Fruit fly (Drosophila melanogaster) whole organism, embryonic: ENCODE measurements around the gene Snapin.

Source experiments
- ATbp ChIP-seq: fragments of 200-800 bp; sonication (Bioruptor generic); optimal IDR thresholded peaks from 2 replicates; lab custom pipeline; 2017; ENCODE audit warnings: missing biosample characterization, mild to moderate bottlenecking, missing genetic modification characterization, missing genetic modification reagents
- B-H2 ChIP-seq: fragments of 200-800 bp; sonication (Bioruptor generic); optimal IDR thresholded peaks from 2 replicates; lab custom pipeline; 2018; ENCODE audit warnings: missing biosample characterization, mild to moderate bottlenecking, missing genetic modification characterization
- Bteb2 ChIP-seq: fragments of 200-800 bp; sonication (Bioruptor generic); optimal IDR thresholded peaks from 2 replicates; lab custom pipeline; 2016; ENCODE audit warnings: missing biosample characterization, missing genetic modification characterization
- CG11723 ChIP-seq: fragments of 200-800 bp; sonication (Bioruptor generic); optimal IDR thresholded peaks from 2 replicates; lab custom pipeline; 2017; ENCODE audit warnings: missing biosample characterization, mild to moderate bottlenecking, missing genetic modification characterization
- CG12071 ChIP-seq: fragments of 200-800 bp; sonication (Bioruptor generic); optimal IDR thresholded peaks from 3 replicates; lab custom pipeline; 2018; ENCODE audit warnings: missing biosample characterization, mild to moderate bottlenecking, missing genetic modification characterization
- CG12659 ChIP-seq: fragments of 200-800 bp; sonication (Bioruptor generic); optimal IDR thresholded peaks from 3 replicates; lab custom pipeline; 2017; ENCODE audit warnings: mild to moderate bottlenecking, missing biosample characterization, missing genetic modification reagents, missing genetic modification characterization
- CG13296 ChIP-seq: fragments of 200-800 bp; sonication (Bioruptor generic); optimal IDR thresholded peaks from 3 replicates; lab custom pipeline; 2018; ENCODE audit warnings: missing biosample characterization, mild to moderate bottlenecking, missing genetic modification characterization
- CG14441 ChIP-seq: fragments of 200-800 bp; sonication (Bioruptor generic); IDR thresholded peaks from 2 replicates; pipeline ENCODE4 v1.3.6; 2022; ENCODE audit warnings: missing biosample characterization, missing genetic modification characterization
- CG14710 ChIP-seq: fragments of 200-800 bp; sonication (Bioruptor generic); optimal IDR thresholded peaks from 3 replicates; lab custom pipeline; 2019; ENCODE audit warnings: missing biosample characterization, mild to moderate bottlenecking, missing genetic modification characterization, moderate library complexity
- CG1529 ChIP-seq: fragments of 200-800 bp; sonication (Bioruptor generic); optimal IDR thresholded peaks from 3 replicates; lab custom pipeline; 2018; ENCODE audit warnings: missing biosample characterization, missing genetic modification characterization
- CG1603 ChIP-seq: fragments of 200-800 bp; sonication (Bioruptor generic); optimal IDR thresholded peaks from 2 replicates; lab custom pipeline; 2019; ENCODE audit warnings: missing biosample characterization, mild to moderate bottlenecking, missing genetic modification characterization, moderate library complexity
- CG1647 ChIP-seq: fragments of 200-800 bp; sonication (Bioruptor generic); optimal IDR thresholded peaks from 3 replicates; lab custom pipeline; 2016; ENCODE audit warnings: missing biosample characterization, missing genetic modification characterization
- CG17802 ChIP-seq: fragments of 200-800 bp; sonication (Bioruptor generic); optimal IDR thresholded peaks from 2 replicates; lab custom pipeline; 2018; ENCODE audit warnings: missing biosample characterization, mild to moderate bottlenecking, missing genetic modification characterization, moderate library complexity
- CG3281 ChIP-seq: fragments of 200-800 bp; sonication (Bioruptor generic); optimal IDR thresholded peaks from 3 replicates; lab custom pipeline; 2017; ENCODE audit warnings: missing biosample characterization, mild to moderate bottlenecking, missing genetic modification characterization
- CG34224 ChIP-seq: fragments of 200-800 bp; sonication (Bioruptor generic); IDR thresholded peaks from 3 replicates; pipeline ENCODE4 v1.3.6; 2022; ENCODE audit warnings: missing biosample characterization, missing genetic modification characterization; ENCODE audit not compliant: partially characterized antibody
- CG7556 ChIP-seq: fragments of 200-800 bp; sonication (Bioruptor generic); optimal IDR thresholded peaks from 2 replicates; lab custom pipeline; 2017; ENCODE audit warnings: missing biosample characterization, mild to moderate bottlenecking, missing genetic modification characterization
- CG7786 ChIP-seq: fragments of 200-800 bp; sonication (Bioruptor generic); optimal IDR thresholded peaks from 2 replicates; lab custom pipeline; 2016; ENCODE audit warnings: missing biosample characterization, missing genetic modification characterization
- CG8765 ChIP-seq: fragments of 200-800 bp; sonication (Bioruptor generic); IDR thresholded peaks from 2 replicates; pipeline ENCODE4 v1.3.6; 2022; ENCODE audit warnings: missing biosample characterization, missing genetic modification characterization
- CG8924 ChIP-seq: fragments of 200-800 bp; optimal IDR thresholded peaks from 3 replicates; lab custom pipeline; 2019; ENCODE audit warnings: missing biosample characterization, mild to moderate bottlenecking, missing genetic modification characterization, moderate library complexity
- CG9817 ChIP-seq: fragments of 200-800 bp; sonication (Bioruptor generic); optimal IDR thresholded peaks from 2 replicates; lab custom pipeline; 2018; ENCODE audit warnings: missing biosample characterization, mild to moderate bottlenecking, missing genetic modification characterization, moderate library complexity
- Dll ChIP-seq: fragments of 200-800 bp; sonication (Bioruptor generic); IDR thresholded peaks from 4 replicates; pipeline ENCODE4 v1.3.6; 2022; ENCODE audit warnings: missing biosample characterization, missing genetic modification characterization; ENCODE audit not compliant: partially characterized antibody
- Dp ChIP-seq: fragments of 200-800 bp; sonication (Bioruptor generic); optimal IDR thresholded peaks from 2 replicates; lab custom pipeline; 2018; ENCODE audit warnings: missing biosample characterization, mild to moderate bottlenecking, missing genetic modification characterization, moderate library complexity
- E2f1 ChIP-seq: fragments of 200-800 bp; sonication (Bioruptor generic); IDR thresholded peaks from 2 replicates; pipeline ENCODE4 v1.3.6; 2022; ENCODE audit warnings: missing biosample characterization, missing genetic modification characterization
- ERR ChIP-seq: fragments of 200-800 bp; sonication (Bioruptor generic); optimal IDR thresholded peaks from 2 replicates; lab custom pipeline; 2016; ENCODE audit warnings: missing biosample characterization, missing genetic modification characterization
- Gug ChIP-seq: fragments of 200-800 bp; sonication (Bioruptor generic); IDR thresholded peaks from 4 replicates; pipeline ENCODE4 v1.3.6; 2022; ENCODE audit warnings: missing biosample characterization, missing genetic modification characterization
- Lhr ChIP-seq: fragments of 200-800 bp; sonication (Bioruptor generic); optimal IDR thresholded peaks from 3 replicates; lab custom pipeline; 2017; ENCODE audit warnings: mild to moderate bottlenecking, missing biosample characterization, missing genetic modification reagents, missing genetic modification characterization
- MESR4 ChIP-seq: fragments of 200-800 bp; sonication (Bioruptor generic); optimal IDR thresholded peaks from 2 replicates; lab custom pipeline; 2018; ENCODE audit warnings: missing biosample characterization, mild to moderate bottlenecking, missing genetic modification characterization, moderate library complexity
- Mad ChIP-seq: fragments of 200-800 bp; sonication (Bioruptor generic); optimal IDR thresholded peaks from 2 replicates; lab custom pipeline; 2016; ENCODE audit warnings: missing biosample characterization, missing genetic modification characterization
- Nf-YC ChIP-seq: fragments of 200-800 bp; optimal IDR thresholded peaks from 3 replicates; lab custom pipeline; 2019; ENCODE audit warnings: missing biosample characterization, mild to moderate bottlenecking, missing genetic modification characterization, moderate library complexity
- Pdp1 ChIP-seq, 2 experiments: fragments of 200-800 bp; sonication (Bioruptor generic); optimal IDR thresholded peaks; 3 replicates each; lab custom pipeline; 2016; ENCODE audit warnings: missing biosample characterization in 2 of 2, missing genetic modification characterization in 2 of 2, mild to moderate bottlenecking in 1 of 2, moderate library complexity in 1 of 2
- Sry-δ ChIP-seq: fragments of 200-800 bp; sonication (Bioruptor generic); optimal IDR thresholded peaks from 2 replicates; lab custom pipeline; 2016; ENCODE audit warnings: missing biosample characterization, missing genetic modification characterization
- ac ChIP-seq: fragments of 200-800 bp; sonication (Bioruptor generic); optimal IDR thresholded peaks from 3 replicates; lab custom pipeline; 2017; ENCODE audit warnings: missing biosample characterization, mild to moderate bottlenecking, missing genetic modification characterization
- aop ChIP-seq: fragments of 200-800 bp; sonication (Bioruptor generic); IDR thresholded peaks from 2 replicates; pipeline ENCODE4 v1.3.6; 2022; ENCODE audit warnings: missing biosample characterization, missing genetic modification characterization
- ato ChIP-seq: fragments of 200-800 bp; sonication (Bioruptor generic); IDR thresholded peaks from 2 replicates; pipeline ENCODE4 v1.3.6; 2022; ENCODE audit warnings: missing biosample characterization, missing genetic modification characterization; ENCODE audit not compliant: partially characterized antibody
- bigmax ChIP-seq: fragments of 200-800 bp; sonication (Bioruptor generic); optimal IDR thresholded peaks from 2 replicates; lab custom pipeline; 2018; ENCODE audit warnings: missing biosample characterization, mild to moderate bottlenecking, missing genetic modification characterization
- bsh ChIP-seq, 2 experiments: fragments of 200-800 bp; sonication (Bioruptor generic); optimal IDR thresholded peaks; 2 replicates each; lab custom pipeline; 2017 to 2018; ENCODE audit warnings: mild to moderate bottlenecking in 2 of 2, missing biosample characterization in 2 of 2, missing genetic modification characterization in 2 of 2, moderate library complexity in 1 of 2
- da ChIP-seq: fragments of 200-800 bp; sonication (Bioruptor generic); optimal IDR thresholded peaks from 2 replicates; lab custom pipeline; 2016; ENCODE audit warnings: missing biosample characterization, missing genetic modification characterization
- danr ChIP-seq: fragments of 200-800 bp; sonication (Bioruptor generic); IDR thresholded peaks from 2 replicates; pipeline ENCODE4 v1.3.6; 2022; ENCODE audit warnings: missing biosample characterization, missing genetic modification characterization
- dmrt99B ChIP-seq: fragments of 200-800 bp; sonication (Bioruptor generic); optimal IDR thresholded peaks from 2 replicates; lab custom pipeline; 2018; ENCODE audit warnings: missing biosample characterization, mild to moderate bottlenecking, missing genetic modification characterization, moderate library complexity
- ewg ChIP-seq: fragments of 200-800 bp; sonication (Bioruptor generic); optimal IDR thresholded peaks from 3 replicates; lab custom pipeline; 2017; ENCODE audit warnings: mild to moderate bottlenecking, missing biosample characterization, missing genetic modification reagents, missing genetic modification characterization
- gce ChIP-seq: fragments of 200-800 bp; sonication (Bioruptor generic); IDR thresholded peaks from 3 replicates; pipeline ENCODE4 v1.3.6; 2022; ENCODE audit warnings: missing biosample characterization, missing genetic modification characterization
- grau ChIP-seq: fragments of 200-800 bp; optimal IDR thresholded peaks from 3 replicates; lab custom pipeline; 2019; ENCODE audit warnings: missing biosample characterization, mild to moderate bottlenecking, missing genetic modification characterization, moderate library complexity
- h ChIP-seq: fragments of >200 bp; optimal IDR thresholded peaks from 2 replicates; lab custom pipeline; 2017
- schlank ChIP-seq: fragments of 200-800 bp; sonication (Bioruptor generic); optimal IDR thresholded peaks from 2 replicates; lab custom pipeline; 2018; ENCODE audit warnings: missing biosample characterization, mild to moderate bottlenecking, missing genetic modification characterization
- slp2 ChIP-seq: fragments of 200-800 bp; sonication (Bioruptor generic); optimal IDR thresholded peaks from 2 replicates; lab custom pipeline; 2016; ENCODE audit warnings: missing biosample characterization, missing genetic modification characterization
- sr ChIP-seq: fragments of 200-800 bp; sonication (Bioruptor generic); IDR thresholded peaks from 3 replicates; pipeline ENCODE4 v1.3.6; 2022; ENCODE audit warnings: missing biosample characterization, missing genetic modification characterization
- tin ChIP-seq: fragments of 200-800 bp; sonication (Bioruptor generic); optimal IDR thresholded peaks from 3 replicates; lab custom pipeline; 2016; ENCODE audit warnings: missing biosample characterization, missing genetic modification characterization
- trem ChIP-seq: fragments of 200-800 bp; optimal IDR thresholded peaks from 3 replicates; lab custom pipeline; 2019; ENCODE audit warnings: missing biosample characterization, mild to moderate bottlenecking, missing genetic modification characterization, moderate library complexity
- vnd ChIP-seq: fragments of 200-800 bp; sonication (Bioruptor generic); IDR thresholded peaks from 3 replicates; pipeline ENCODE4 v1.3.6; 2022; ENCODE audit warnings: missing biosample characterization, missing genetic modification characterization; ENCODE audit not compliant: partially characterized antibody

Gene Snapin

DNA sequence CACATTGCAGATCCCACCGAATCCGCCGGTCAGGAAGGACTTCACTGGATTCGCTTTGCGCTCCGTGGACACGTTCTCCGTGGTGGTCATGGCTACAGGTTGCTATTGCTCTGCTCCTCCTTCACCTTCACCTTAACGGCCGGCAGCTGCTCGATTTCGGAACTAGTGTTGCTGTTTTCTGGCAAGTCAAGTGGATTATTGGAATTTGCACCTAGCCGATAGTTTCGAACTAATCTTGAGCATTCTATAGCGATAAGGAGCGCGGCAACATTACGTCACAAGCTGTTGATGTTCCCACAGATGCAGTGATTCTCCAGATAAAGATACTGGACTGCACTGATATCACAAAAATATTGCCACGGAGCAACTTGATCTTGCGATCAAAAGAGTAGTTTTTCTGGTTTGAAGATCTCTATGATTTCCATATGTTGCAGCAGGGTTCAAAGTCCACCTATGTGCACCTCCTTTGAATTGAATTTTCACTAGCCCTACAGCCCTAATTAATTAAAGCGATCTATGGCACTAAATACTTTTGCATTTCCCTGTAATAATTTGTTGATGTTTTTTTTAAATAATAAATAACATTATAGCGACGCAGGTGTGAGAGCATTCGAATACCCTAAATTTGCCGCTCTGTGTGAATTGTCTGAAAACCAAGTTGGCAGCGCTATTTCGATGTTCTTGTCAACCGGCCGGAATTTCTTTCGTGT lies 10.2 kb upstream of the Snapin start, which contains the start of the genes colt and HINT1 (continued):
- TF ChIP-seq CG13296 (GFP tag; lab: Kevin White, UChicago), result peak; percentile 47
- TF ChIP-seq tin, result no peak
- peak; percentile 37; the same call in 1 of the 2 replicates for TF ChIP-seq CG14441
- TF ChIP-seq CG1529, result no peak
- no peak for TF ChIP-seq CG12071 (GFP tag; lab: Kevin White, UChicago)
- TF ChIP-seq schlank (tag; lab: Kevin White, UChicago), result no peak
- no peak for TF ChIP-seq aop
- TF ChIP-seq Dll (GFP tag; lab: Robert Waterston, UW), result peak; percentile 37; the same call in 1 of the 4 replicates
- no peak for TF ChIP-seq bigmax (GFP tag; lab: Kevin White, UChicago)
- no peak for TF ChIP-seq Mad (GFP tag; lab: Kevin White, UChicago)
- TF ChIP-seq sr (GFP tag; lab: Robert Waterston, UW), result no peak
- peak; percentile 38 for TF ChIP-seq grau (tag; lab: Kevin White, UChicago)
- TF ChIP-seq CG9817, result no peak
- TF ChIP-seq Dp (GFP tag; lab: Kevin White, UChicago), result peak; percentile 41
- peak; percentile 66 for TF ChIP-seq CG12659
- TF ChIP-seq trem, result peak; percentile 99
- no peak for TF ChIP-seq Gug
- TF ChIP-seq vnd (GFP tag; lab: Robert Waterston, UW), result no peak
- peak; percentile 33 for TF ChIP-seq Lhr (GFP tag; lab: Kevin White, UChicago)
- TF ChIP-seq ATbp (GFP tag; lab: Kevin White, UChicago), result no peak
- no peak for TF ChIP-seq CG7556 (GFP tag; lab: Kevin White, UChicago)
- no peak for TF ChIP-seq CG1647
- peak in 1 of 2 experiments; percentile 95 for TF ChIP-seq Pdp1 (GFP tag; optimal IDR thresholded peaks at IDR 0.05; lab: Kevin White, UChicago)
- TF ChIP-seq CG7786 (GFP tag; lab: Kevin White, UChicago), result no peak
- peak; percentile 70 for TF ChIP-seq CG14710 (tag; lab: Kevin White, UChicago)
- TF ChIP-seq CG8924 (tag; lab: Kevin White, UChicago), result peak; percentile 75
- TF ChIP-seq ewg (GFP tag; lab: Kevin White, UChicago), result no peak
- TF ChIP-seq h (lab: Kevin White, UChicago), result no peak
- no peak for TF ChIP-seq dmrt99B
- no peak for TF ChIP-seq Bteb2 (GFP tag; lab: Kevin White, UChicago)
- TF ChIP-seq ato (GFP tag; lab: Robert Waterston, UW), result no peak
- TF ChIP-seq CG1603, result peak; percentile 66
- TF ChIP-seq CG17802 (tag; lab: Kevin White, UChicago), result no peak
- no peak for TF ChIP-seq slp2 (GFP tag; lab: Kevin White, UChicago)
- TF ChIP-seq CG8765 (GFP tag; lab: Robert Waterston, UW), result no peak
- no peak for TF ChIP-seq danr (GFP tag; lab: Robert Waterston, UW)
- no peak for TF ChIP-seq CG11723 (GFP tag; lab: Kevin White, UChicago)
- no peak for TF ChIP-seq da (GFP tag; lab: Kevin White, UChicago)
- peak; percentile 96 for TF ChIP-seq MESR4 (GFP tag; lab: Kevin White, UChicago)
- no peak; the same call in 2 of the 3 replicates for TF ChIP-seq CG34224 (GFP tag; lab: Robert Waterston, UW)
- TF ChIP-seq ERR (GFP tag; lab: Kevin White, UChicago), result peak; percentile 2
- TF ChIP-seq B-H2 (GFP tag; lab: Kevin White, UChicago), result no peak
- peak in 1 of 2 experiments; percentile 92 for TF ChIP-seq bsh (GFP tag; optimal IDR thresholded peaks at IDR 0.05; lab: Kevin White, UChicago)
- peak; percentile 41 for TF ChIP-seq Sry-δ (GFP tag; lab: Kevin White, UChicago)
- peak; percentile 43 for TF ChIP-seq CG3281 (GFP tag; lab: Kevin White, UChicago)
- TF ChIP-seq gce (GFP tag; lab: Robert Waterston, UW), result no peak
- no peak for TF ChIP-seq E2f1 (GFP tag; lab: Robert Waterston, UW)
- TF ChIP-seq Nf-YC (tag; lab: Kevin White, UChicago), result peak; percentile 42
- no peak for TF ChIP-seq ac (GFP tag; lab: Kevin White, UChicago)
